Worm (Caenorhabditis elegans) whole organism, young adult: ENCODE data around the gene C17H11.1.
"Not testable (repeated sequence)": the region's sequence is repeated elsewhere in the genome, so short reads cannot be mapped to it uniquely, and the experiment has no call there.

Experiments used
- B0261.1 ChIP-seq: sonication (generic microtip); optimal IDR thresholded peaks from 2 replicates; lab custom pipeline; 2016; ENCODE audit warnings: mild to moderate bottlenecking, missing genetic modification characterization, moderate library complexity, missing compliant biosample characterization
- D2030.7 ChIP-seq: fragments of 200-800 bp; sonication (Bioruptor generic); IDR thresholded peaks from 2 replicates; pipeline ENCODE4 v1.3.6; 2022; ENCODE audit warnings: missing genetic modification reagents, missing genetic modification characterization, missing compliant biosample characterization
- F23B12.7 ChIP-seq: sonication (generic microtip); optimal IDR thresholded peaks from 2 replicates; lab custom pipeline; 2017; ENCODE audit warnings: missing genetic modification characterization, mild to moderate bottlenecking, missing compliant biosample characterization, antibody characterized with exemption, moderate library complexity; ENCODE audit not compliant: insufficient read depth
- F33H1.4 ChIP-seq: fragments of 200-800 bp; sonication (Bioruptor generic); IDR thresholded peaks from 2 replicates; pipeline ENCODE4 v1.3.6; 2022; ENCODE audit warnings: missing genetic modification reagents, missing genetic modification characterization, missing compliant biosample characterization
- T07F8.4 ChIP-seq: sonication (generic microtip); optimal IDR thresholded peaks from 2 replicates; lab custom pipeline; 2016; ENCODE audit warnings: mild to moderate bottlenecking, missing genetic modification characterization, moderate library complexity, missing compliant biosample characterization
- ZK185.1 ChIP-seq: sonication (generic microtip); optimal IDR thresholded peaks from 2 replicates; lab custom pipeline; 2016; ENCODE audit warnings: mild to moderate bottlenecking, missing genetic modification characterization, missing compliant biosample characterization; ENCODE audit not compliant: poor library complexity, severe bottlenecking
- atf-7 ChIP-seq: sonication (generic microtip); optimal IDR thresholded peaks from 2 replicates; lab custom pipeline; 2017; ENCODE audit warnings: mild to moderate bottlenecking, missing genetic modification characterization, missing compliant biosample characterization
- athp-1 ChIP-seq: sonication (generic microtip); optimal IDR thresholded peaks from 2 replicates; lab custom pipeline; 2017; ENCODE audit warnings: mild to moderate bottlenecking, missing genetic modification characterization, missing compliant biosample characterization
- bed-1 ChIP-seq: fragments of 200-800 bp; sonication (Bioruptor generic); IDR thresholded peaks from 2 replicates; pipeline ENCODE4 v1.3.6; 2022; ENCODE audit warnings: missing genetic modification reagents, missing genetic modification characterization, missing compliant biosample characterization
- cebp-1 ChIP-seq, 2 experiments: fragments of 200-800 bp in 1 of 2; sonication (Bioruptor generic) in 1 of 2; sonication (generic microtip) in 1 of 2; IDR thresholded peaks in 1 of 2; optimal IDR thresholded peaks in 1 of 2; 2 replicates each; pipeline versions ENCODE4 v1.3.6 to Lab custom; 2017 to 2022; ENCODE audit warnings: missing compliant biosample characterization in 2 of 2, missing genetic modification characterization in 2 of 2, mild to moderate bottlenecking in 1 of 2, missing genetic modification reagents in 1 of 2, moderate library complexity in 1 of 2
- cebp-2 ChIP-seq: fragments of 200-800 bp; sonication (Bioruptor generic); IDR thresholded peaks from 2 replicates; pipeline ENCODE4 v1.3.6; 2022; ENCODE audit warnings: missing genetic modification characterization, missing compliant biosample characterization
- ceh-58 ChIP-seq: fragments of 200-800 bp; sonication (Bioruptor generic); IDR thresholded peaks from 2 replicates; pipeline ENCODE4 v1.3.6; 2022; ENCODE audit warnings: missing genetic modification characterization, missing compliant biosample characterization
- die-1 ChIP-seq: sonication (generic microtip); optimal IDR thresholded peaks from 2 replicates; lab custom pipeline; 2016; ENCODE audit warnings: missing genotype, mild to moderate bottlenecking, missing genetic modification characterization, missing compliant biosample characterization
- dox-1 ChIP-seq: fragments of 200-800 bp; sonication (Bioruptor generic); IDR thresholded peaks from 2 replicates; pipeline ENCODE4 v1.3.6; 2022; ENCODE audit warnings: missing genetic modification reagents, missing genetic modification characterization, missing compliant biosample characterization
- efl-1 ChIP-seq: fragments of 150-350 bp; optimal IDR thresholded peaks from 2 replicates; lab custom pipeline; 2014; ENCODE audit warnings: missing biosample characterization, missing genetic modification reagents, missing genetic modification characterization
- egl-18 ChIP-seq: fragments of 200-800 bp; sonication (Bioruptor generic); IDR thresholded peaks from 2 replicates; pipeline ENCODE4 v1.3.6; 2022; ENCODE audit warnings: missing genetic modification reagents, missing genetic modification characterization, missing compliant biosample characterization
- ekl-4 ChIP-seq: fragments of 200-800 bp; sonication (Bioruptor generic); IDR thresholded peaks from 2 replicates; pipeline ENCODE4 v1.3.6; 2022; ENCODE audit warnings: missing genetic modification reagents, missing genetic modification characterization, missing compliant biosample characterization
- him-1 ChIP-seq: sonication (generic microtip); optimal IDR thresholded peaks from 2 replicates; lab custom pipeline; 2016; ENCODE audit warnings: missing genotype, missing genetic modification reagents, missing genetic modification characterization, missing compliant biosample characterization
- hmg-1.2 ChIP-seq: fragments of 200-800 bp; sonication (Bioruptor generic); IDR thresholded peaks from 2 replicates; pipeline ENCODE4 v1.3.6; 2022; ENCODE audit warnings: missing genetic modification reagents, missing genetic modification characterization, missing compliant biosample characterization
- let-607 ChIP-seq, 2 experiments: fragments of 200-800 bp in 1 of 2; sonication (Bioruptor generic) in 1 of 2; sonication (generic microtip) in 1 of 2; optimal IDR thresholded peaks; 2 replicates each; lab custom pipeline; 2016 to 2018; ENCODE audit warnings: mild to moderate bottlenecking in 2 of 2, missing compliant biosample characterization in 2 of 2, missing genetic modification characterization in 2 of 2, moderate library complexity in 2 of 2, missing genotype in 1 of 2
- lin-26 ChIP-seq: fragments of 200-800 bp; sonication (Bioruptor generic); IDR thresholded peaks from 2 replicates; pipeline ENCODE4 v1.3.6; 2022; ENCODE audit warnings: missing genetic modification reagents, missing genetic modification characterization, missing compliant biosample characterization
- lin-35 ChIP-seq, 3 experiments: fragments of 150-350 bp in 2 of 3; sonication (generic microtip) in 1 of 3; optimal IDR thresholded peaks; 2 replicates each; lab custom pipeline; 2014 to 2018; ENCODE audit warnings: missing biosample characterization in 3 of 3, missing genetic modification characterization in 3 of 3, missing genetic modification reagents in 3 of 3
- lin-40 ChIP-seq: sonication (generic microtip); optimal IDR thresholded peaks from 2 replicates; lab custom pipeline; 2016; ENCODE audit warnings: missing genetic modification characterization, mild to moderate bottlenecking, missing compliant biosample characterization, missing genotype, missing genetic modification reagents
- madf-10 ChIP-seq: sonication (generic microtip); optimal IDR thresholded peaks from 2 replicates; lab custom pipeline; 2016; ENCODE audit warnings: mild to moderate bottlenecking, missing genetic modification characterization, missing compliant biosample characterization
- madf-6 ChIP-seq: fragments of 200-800 bp; sonication (Bioruptor generic); IDR thresholded peaks from 2 replicates; pipeline ENCODE4 v1.3.6; 2022; ENCODE audit warnings: missing genetic modification reagents, missing genetic modification characterization, missing compliant biosample characterization
- mes-4 ChIP-seq: sonication (generic microtip); optimal IDR thresholded peaks from 2 replicates; lab custom pipeline; 2016; ENCODE audit warnings: missing genotype, missing genetic modification characterization, missing compliant biosample characterization
- mxl-1 ChIP-seq: sonication (generic microtip); optimal IDR thresholded peaks from 2 replicates; lab custom pipeline; 2016; ENCODE audit warnings: missing genetic modification characterization, missing compliant biosample characterization
- nhr-80 ChIP-seq: sonication (generic microtip); optimal IDR thresholded peaks from 2 replicates; lab custom pipeline; 2016; ENCODE audit warnings: missing genetic modification characterization, missing compliant biosample characterization
- pbrm-1 ChIP-seq: fragments of 200-800 bp; sonication (Bioruptor generic); IDR thresholded peaks from 2 replicates; pipeline ENCODE4 v1.3.6; 2022; ENCODE audit warnings: missing genetic modification reagents, missing genetic modification characterization, missing compliant biosample characterization
- rcor-1 ChIP-seq: fragments of 200-800 bp; sonication (Bioruptor generic); IDR thresholded peaks from 2 replicates; pipeline ENCODE4 v1.3.6; 2022; ENCODE audit warnings: missing genetic modification reagents, missing genetic modification characterization, missing compliant biosample characterization
- rec-8 ChIP-seq, 2 experiments: sonication (generic microtip); optimal IDR thresholded peaks; 2 replicates each; lab custom pipeline; 2016; ENCODE audit warnings: mild to moderate bottlenecking in 2 of 2, missing genetic modification characterization in 2 of 2, missing genetic modification reagents in 2 of 2, missing genotype in 2 of 2, missing biosample characterization in 1 of 2, missing compliant biosample characterization in 1 of 2, moderate library complexity in 1 of 2
- repo-1 ChIP-seq: sonication (generic microtip); optimal IDR thresholded peaks from 2 replicates; lab custom pipeline; 2017; ENCODE audit warnings: mild to moderate bottlenecking, missing genetic modification characterization, missing compliant biosample characterization
- rpc-1 ChIP-seq, 2 experiments: fragments of 150-350 bp in 1 of 2; sonication (generic microtip) in 1 of 2; optimal IDR thresholded peaks; 2 replicates each; lab custom pipeline; 2014 to 2018; ENCODE audit warnings: missing biosample characterization in 1 of 2, missing genetic modification characterization in 1 of 2, missing genetic modification reagents in 1 of 2, missing genotype in 1 of 2
- snpc-3.4 ChIP-seq: sonication (generic microtip); optimal IDR thresholded peaks from 2 replicates; lab custom pipeline; 2017; ENCODE audit warnings: missing genetic modification characterization, mild to moderate bottlenecking, missing compliant biosample characterization, antibody characterized with exemption, moderate library complexity, missing genotype, missing genetic modification reagents
- snpc-4 ChIP-seq, 5 experiments: fragments of 150-350 bp in 1 of 5; sonication (generic microtip) in 4 of 5; optimal IDR thresholded peaks; 2 replicates each; lab custom pipeline; 2014 to 2018; ENCODE audit warnings: missing genetic modification characterization in 5 of 5, missing biosample characterization in 3 of 5, antibody characterized with exemption in 2 of 5, mild to moderate bottlenecking in 2 of 5, missing compliant biosample characterization in 2 of 5, missing genotype in 2 of 5, moderate library complexity in 2 of 5, missing genetic modification reagents in 1 of 5
- somi-1 ChIP-seq: fragments of 200-800 bp; sonication (Bioruptor generic); optimal IDR thresholded peaks from 2 replicates; lab custom pipeline; 2018; ENCODE audit warnings: mild to moderate bottlenecking, missing genetic modification characterization, missing compliant biosample characterization
- sptf-2 ChIP-seq: fragments of 200-800 bp; sonication (Bioruptor generic); optimal IDR thresholded peaks from 2 replicates; lab custom pipeline; 2018; ENCODE audit warnings: mild to moderate bottlenecking, missing genetic modification characterization, missing compliant biosample characterization
- tbp1 ChIP-seq: fragments of 200-800 bp; sonication (Bioruptor generic); optimal IDR thresholded peaks from 2 replicates; lab custom pipeline; 2018; ENCODE audit warnings: mild to moderate bottlenecking, missing genetic modification characterization, missing compliant biosample characterization
- ztf-18 ChIP-seq: sonication (generic microtip); optimal IDR thresholded peaks from 2 replicates; lab custom pipeline; 2016; ENCODE audit warnings: missing genotype, mild to moderate bottlenecking, missing genetic modification characterization, missing compliant biosample characterization
- ztf-28 ChIP-seq: fragments of 200-800 bp; sonication (Bioruptor generic); IDR thresholded peaks from 2 replicates; pipeline ENCODE4 v1.3.6; 2022; ENCODE audit warnings: missing genetic modification reagents, missing genetic modification characterization, missing compliant biosample characterization

Gene C17H11.1

DNA sequence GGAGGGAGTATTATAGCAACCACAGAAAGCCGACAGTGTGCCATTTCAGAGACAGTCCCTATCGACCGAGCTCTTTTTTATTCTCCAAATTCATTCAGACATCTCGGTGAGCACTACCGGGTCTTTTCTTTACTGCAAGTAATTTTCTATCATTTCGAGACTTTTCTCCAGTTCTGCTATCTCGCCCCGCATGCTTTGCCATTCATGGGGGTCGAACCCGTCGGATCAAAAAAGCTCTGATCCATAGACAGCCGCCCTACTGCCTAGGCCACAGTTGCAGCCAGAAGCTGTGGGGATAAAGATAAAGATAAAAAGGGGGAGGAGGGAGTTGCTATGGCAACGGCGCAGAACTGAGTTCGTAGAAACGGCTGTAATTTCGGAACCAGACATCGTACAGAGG, 22.3 kb upstream of the C17H11.1 start (continued):
- TF ChIP-seq efl-1 (GFP tag; lab: Kevin White, UChicago) (no peak), rec-8 (tag; optimal IDR thresholded peaks at IDR 0.05; lab: Kevin White, UChicago) (no peak), egl-18 (GFP tag; lab: Robert Waterston, UW) (no peak), nhr-80 (tag; lab: Kevin White, UChicago) (no peak), F33H1.4 (GFP tag; lab: Robert Waterston, UW) (no peak), ztf-28 (GFP tag; lab: Robert Waterston, UW) (no peak), dox-1 (peak; percentile 50; the same call in 1 of the 2 replicates), mes-4 (tag; lab: Kevin White, UChicago) (no peak), T07F8.4 (tag; lab: Kevin White, UChicago) (no peak)

- TF ChIP-seq cebp-2 (peak; percentile 26; the same call in 1 of the 2 replicates), somi-1 (GFP tag; lab: Kevin White, UChicago) (peak; percentile 6), lin-26 (GFP tag; lab: Robert Waterston, UW) (peak; percentile 84), bed-1 (0 out of 2 replicates have a peak, but pooled peaks have one; percentile 24), rec-8 (tag; optimal IDR thresholded peaks at IDR 0.05; lab: Kevin White, UChicago) (peak; percentile 12 to 13), B0261.1 (tag; lab: Kevin White, UChicago) (peak; percentile 86), snpc-4 (tag; optimal IDR thresholded peaks at IDR 0.05; lab: Kevin White, UChicago) (peak in 2 of 4 experiments; percentile 4 to 54), ztf-18 (peak; percentile 34), D2030.7 (GFP tag; lab: Robert Waterston, UW) (peak; percentile 84), mes-4 (tag; lab: Kevin White, UChicago) (peak; percentile 33), hmg-1.2 (peak; percentile 48), tbp1 (GFP tag; lab: Kevin White, UChicago) (peak; percentile 83), dox-1 (peak; percentile 59), rcor-1 (GFP tag; lab: Robert Waterston, UW) (0 out of 2 replicates have a peak, but pooled peaks have one; percentile 22), pbrm-1 (peak; percentile 56), die-1 (tag; lab: Kevin White, UChicago) (peak; percentile 43), let-607 (tag; optimal IDR thresholded peaks at IDR 0.05; lab: Kevin White, UChicago) (peak in 1 of 2 experiments; percentile 1), madf-6 (GFP tag; lab: Robert Waterston, UW) (peak; percentile 18; the same call in 1 of the 2 replicates), rpc-1 (optimal IDR thresholded peaks at IDR 0.05; lab: Kevin White, UChicago) (peak; percentile 54), rpc-1 (tag; optimal IDR thresholded peaks at IDR 0.05; lab: Kevin White, UChicago) (peak; percentile 83), athp-1 (tag; lab: Kevin White, UChicago) (peak; percentile 6), repo-1 (peak; percentile 33), ekl-4 (GFP tag; lab: Robert Waterston, UW) (0 out of 2 replicates have a peak, but pooled peaks have one; percentile 9), ceh-58 (0 out of 2 replicates have a peak, but pooled peaks have one; percentile 64), mxl-1 (tag; lab: Kevin White, UChicago) (peak; percentile 16)
- TF ChIP-seq snpc-4 (GFP tag; optimal IDR thresholded peaks at IDR 0.05; lab: Kevin White, UChicago): not testable (repeated sequence)
These were observed 21.1 kb upstream of the C17H11.1 start for ce11 chrX:8152560-8153043.

DNA sequence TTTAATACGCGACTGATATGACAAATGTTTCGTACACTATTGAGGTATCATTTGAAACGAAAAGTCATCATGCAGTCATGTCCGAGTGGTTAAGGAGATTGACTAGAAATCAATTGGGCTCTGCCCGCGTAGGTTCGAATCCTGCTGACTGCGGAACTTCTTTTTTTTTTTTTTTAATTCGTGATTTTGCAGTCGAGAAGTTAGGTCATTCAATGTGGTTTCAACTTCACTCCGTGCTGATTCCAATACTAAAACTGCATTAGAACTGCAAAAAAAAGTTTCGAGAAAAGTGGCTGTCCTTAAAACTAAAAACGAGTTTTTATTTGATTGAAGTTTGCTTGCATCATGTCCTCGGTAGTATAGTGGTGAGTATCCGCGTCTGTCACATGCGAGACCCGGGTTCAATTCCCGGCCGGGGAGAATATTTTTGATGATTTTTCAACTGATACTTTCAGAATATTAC, 19.3 kb upstream of the C17H11.1 start:
- TF ChIP-seq die-1 (tag; lab: Kevin White, UChicago) (peak; percentile 85), F23B12.7 (peak; percentile 55), madf-6 (GFP tag; lab: Robert Waterston, UW) (0 out of 2 replicates have a peak, but pooled peaks have one; percentile 12), him-1 (peak; percentile 54), snpc-4 (GFP tag; optimal IDR thresholded peaks at IDR 0.05; lab: Kevin White, UChicago) (peak; percentile 43), snpc-4 (tag; optimal IDR thresholded peaks at IDR 0.05; lab: Kevin White, UChicago) (peak in 3 of 4 experiments; percentile 3 to 53 (median 14)), sptf-2 (GFP tag; lab: Kevin White, UChicago) (peak; percentile 20), lin-35 (GFP tag; optimal IDR thresholded peaks at IDR 0.05; lab: Kevin White, UChicago) (peak in 1 of 3 experiments; percentile 14), B0261.1 (tag; lab: Kevin White, UChicago) (peak; percentile 84), T07F8.4 (tag; lab: Kevin White, UChicago) (peak; percentile 2), lin-40 (tag; lab: Kevin White, UChicago) (peak; percentile 22), dox-1 (peak; percentile 46), madf-10 (tag; lab: Kevin White, UChicago) (peak; percentile 25), lin-26 (GFP tag; lab: Robert Waterston, UW) (peak; percentile 73; the same call in 1 of the 2 replicates), athp-1 (tag; lab: Kevin White, UChicago) (peak; percentile 36), cebp-1 (tag; optimal IDR thresholded peaks at IDR 0.05; lab: Kevin White, UChicago) (peak; percentile 39), nhr-80 (tag; lab: Kevin White, UChicago) (peak; percentile 12), hmg-1.2 (peak; percentile 53), ZK185.1 (tag; lab: Kevin White, UChicago) (peak; percentile 52), atf-7 (tag; lab: Kevin White, UChicago) (peak; percentile 6), snpc-3.4 (peak; percentile 56)
- not testable (repeated sequence) for TF ChIP-seq cebp-1 (GFP tag; IDR thresholded peaks at IDR 0.05; lab: Robert Waterston, UW)
